Fruit fly (Drosophila melanogaster) whole organism, embryonic: ENCODE measurements around the gene Fdx1.

Experiments used
- Antp ChIP-seq: fragments of 200-800 bp; sonication (Bioruptor generic); optimal IDR thresholded peaks from 3 replicates; lab custom pipeline; 2016; ENCODE audit warnings: missing biosample characterization, missing genetic modification characterization
- Atf-2 ChIP-seq: fragments of 200-800 bp; sonication (Bioruptor generic); optimal IDR thresholded peaks from 2 replicates; lab custom pipeline; 2016; ENCODE audit warnings: missing biosample characterization, missing genetic modification characterization
- Bgb ChIP-seq: fragments of 200-800 bp; sonication (Bioruptor generic); IDR thresholded peaks from 2 replicates; pipeline ENCODE4 v1.3.6; 2022; ENCODE audit warnings: missing biosample characterization, missing genetic modification characterization; ENCODE audit not compliant: partially characterized antibody
- C15 ChIP-seq: fragments of 200-800 bp; sonication (Bioruptor generic); IDR thresholded peaks from 3 replicates; pipeline ENCODE4 v1.3.6; 2022; ENCODE audit warnings: missing biosample characterization, missing genetic modification characterization
- CG11093 ChIP-seq: fragments of 200-800 bp; sonication (Bioruptor generic); IDR thresholded peaks from 3 replicates; pipeline ENCODE4 v1.3.6; 2022; ENCODE audit warnings: missing biosample characterization, missing genetic modification characterization
- CG11723 ChIP-seq: fragments of 200-800 bp; sonication (Bioruptor generic); optimal IDR thresholded peaks from 2 replicates; lab custom pipeline; 2017; ENCODE audit warnings: missing biosample characterization, mild to moderate bottlenecking, missing genetic modification characterization
- CG12659 ChIP-seq: fragments of 200-800 bp; sonication (Bioruptor generic); optimal IDR thresholded peaks from 3 replicates; lab custom pipeline; 2017; ENCODE audit warnings: mild to moderate bottlenecking, missing biosample characterization, missing genetic modification reagents, missing genetic modification characterization
- CG12744 ChIP-seq: fragments of 200-800 bp; sonication (Bioruptor generic); optimal IDR thresholded peaks from 2 replicates; lab custom pipeline; 2016; ENCODE audit warnings: missing biosample characterization, missing genetic modification characterization
- CG12769 ChIP-seq: fragments of 200-800 bp; sonication (Bioruptor generic); optimal IDR thresholded peaks from 2 replicates; lab custom pipeline; 2019; ENCODE audit warnings: missing biosample characterization, mild to moderate bottlenecking, missing genetic modification characterization, moderate library complexity
- CG13296 ChIP-seq: fragments of 200-800 bp; sonication (Bioruptor generic); optimal IDR thresholded peaks from 3 replicates; lab custom pipeline; 2018; ENCODE audit warnings: missing biosample characterization, mild to moderate bottlenecking, missing genetic modification characterization
- CG13775 ChIP-seq: fragments of 200-800 bp; sonication (Bioruptor generic); optimal IDR thresholded peaks from 3 replicates; lab custom pipeline; 2017; ENCODE audit warnings: missing biosample characterization, mild to moderate bottlenecking, missing genetic modification characterization
- CG15073 ChIP-seq: fragments of 200-800 bp; sonication (Bioruptor generic); optimal IDR thresholded peaks from 2 replicates; lab custom pipeline; 2016; ENCODE audit warnings: missing biosample characterization, missing genetic modification characterization
- CG17328 ChIP-seq: fragments of 200-800 bp; sonication (Bioruptor generic); IDR thresholded peaks from 2 replicates; pipeline ENCODE4 v1.3.6; 2022; ENCODE audit warnings: missing biosample characterization, missing genetic modification characterization
- CG17802 ChIP-seq: fragments of 200-800 bp; sonication (Bioruptor generic); optimal IDR thresholded peaks from 2 replicates; lab custom pipeline; 2018; ENCODE audit warnings: missing biosample characterization, mild to moderate bottlenecking, missing genetic modification characterization, moderate library complexity
- CG1792 ChIP-seq: fragments of 200-800 bp; sonication (Bioruptor generic); optimal IDR thresholded peaks from 2 replicates; lab custom pipeline; 2016; ENCODE audit warnings: missing biosample characterization, missing genetic modification characterization
- CG2199 ChIP-seq: fragments of 200-800 bp; sonication (Bioruptor generic); IDR thresholded peaks from 3 replicates; pipeline ENCODE4 v1.3.6; 2022; ENCODE audit warnings: missing biosample characterization, missing genetic modification characterization
- CG34422 ChIP-seq: fragments of 200-800 bp; sonication (Bioruptor generic); IDR thresholded peaks from 3 replicates; pipeline ENCODE4 v1.3.6; 2022; ENCODE audit warnings: missing biosample characterization, missing genetic modification characterization
- CG5245 ChIP-seq: fragments of 200-800 bp; sonication (Bioruptor generic); optimal IDR thresholded peaks from 3 replicates; lab custom pipeline; 2016; ENCODE audit warnings: missing biosample characterization, missing genetic modification characterization
- CG6272 ChIP-seq: fragments of 200-800 bp; sonication (Bioruptor generic); IDR thresholded peaks from 2 replicates; pipeline ENCODE4 v1.3.6; 2022; ENCODE audit warnings: missing biosample characterization, missing genetic modification characterization
- CG6765 ChIP-seq: fragments of 200-800 bp; sonication (Bioruptor generic); optimal IDR thresholded peaks from 3 replicates; lab custom pipeline; 2017; ENCODE audit warnings: missing biosample characterization, mild to moderate bottlenecking, missing genetic modification characterization
- CG7839 ChIP-seq: fragments of 200-800 bp; sonication (Bioruptor generic); optimal IDR thresholded peaks from 3 replicates; lab custom pipeline; 2018; ENCODE audit warnings: missing biosample characterization, mild to moderate bottlenecking, missing genetic modification characterization, moderate library complexity
- CG9437 ChIP-seq: fragments of 200-800 bp; sonication (Bioruptor generic); optimal IDR thresholded peaks from 2 replicates; lab custom pipeline; 2018; ENCODE audit warnings: missing biosample characterization, mild to moderate bottlenecking, missing genetic modification characterization
- Doc2 ChIP-seq: fragments of 200-800 bp; sonication (Bioruptor generic); IDR thresholded peaks from 2 replicates; pipeline ENCODE4 v1.3.6; 2022; ENCODE audit warnings: missing biosample characterization, missing genetic modification characterization
- Hand ChIP-seq: fragments of 200-800 bp; sonication (Bioruptor generic); optimal IDR thresholded peaks from 2 replicates; lab custom pipeline; 2017; ENCODE audit warnings: mild to moderate bottlenecking, missing biosample characterization, missing genetic modification reagents, missing genetic modification characterization
- Jarid2 ChIP-seq: fragments of 200-800 bp; sonication (Bioruptor generic); optimal IDR thresholded peaks from 3 replicates; lab custom pipeline; 2017; ENCODE audit warnings: mild to moderate bottlenecking, missing biosample characterization, missing genetic modification reagents, missing genetic modification characterization
- Mad ChIP-seq: fragments of 200-800 bp; sonication (Bioruptor generic); optimal IDR thresholded peaks from 2 replicates; lab custom pipeline; 2016; ENCODE audit warnings: missing biosample characterization, missing genetic modification characterization
- Meics ChIP-seq: fragments of 200-800 bp; sonication (Bioruptor generic); optimal IDR thresholded peaks from 2 replicates; lab custom pipeline; 2017; ENCODE audit warnings: missing biosample characterization, mild to moderate bottlenecking, missing genetic modification characterization
- Opbp ChIP-seq: fragments of 200-800 bp; sonication (Bioruptor generic); IDR thresholded peaks from 3 replicates; pipeline ENCODE4 v1.3.6; 2022; ENCODE audit warnings: missing biosample characterization, missing genetic modification characterization; ENCODE audit not compliant: partially characterized antibody
- Rfx ChIP-seq: fragments of 200-800 bp; sonication (Bioruptor generic); IDR thresholded peaks from 2 replicates; pipeline ENCODE4 v1.3.6; 2022; ENCODE audit warnings: missing biosample characterization, missing genetic modification characterization
- Rx ChIP-seq: fragments of 200-800 bp; sonication (Bioruptor generic); IDR thresholded peaks from 2 replicates; pipeline ENCODE4 v1.3.6; 2022; ENCODE audit warnings: missing biosample characterization, missing genetic modification characterization
- Side ChIP-seq: fragments of 200-800 bp; sonication (Bioruptor generic); optimal IDR thresholded peaks from 2 replicates; lab custom pipeline; 2016; ENCODE audit warnings: missing biosample characterization, missing genetic modification characterization
- YL-1 ChIP-seq: fragments of 200-800 bp; sonication (Bioruptor generic); optimal IDR thresholded peaks from 3 replicates; lab custom pipeline; 2017; ENCODE audit warnings: missing biosample characterization, mild to moderate bottlenecking, missing genetic modification characterization
- ara ChIP-seq: fragments of 200-800 bp; sonication (Bioruptor generic); IDR thresholded peaks from 2 replicates; pipeline ENCODE4 v1.3.6; 2022; ENCODE audit warnings: missing biosample characterization, missing genetic modification characterization
- chn ChIP-seq: fragments of 200-800 bp; sonication (Bioruptor generic); optimal IDR thresholded peaks from 2 replicates; lab custom pipeline; 2016; ENCODE audit warnings: missing biosample characterization, missing genetic modification characterization
- croc ChIP-seq: fragments of 200-800 bp; sonication (Bioruptor generic); conservative IDR thresholded peaks from 3 replicates; pipeline ENCODE4 v1.3.6; 2022; ENCODE audit warnings: missing biosample characterization, missing genetic modification characterization
- crp ChIP-seq, 2 experiments: fragments of 200-800 bp; sonication (Bioruptor generic); optimal IDR thresholded peaks; 2 replicates in 1 of 2; 3 replicates in 1 of 2; lab custom pipeline; 2017; ENCODE audit warnings: missing biosample characterization in 2 of 2, missing genetic modification characterization in 2 of 2, mild to moderate bottlenecking in 1 of 2, moderate library complexity in 1 of 2
- cwo ChIP-seq: fragments of 200-800 bp; sonication (Bioruptor generic); optimal IDR thresholded peaks from 3 replicates; lab custom pipeline; 2017; ENCODE audit warnings: missing biosample characterization, missing genetic modification characterization, mild to moderate bottlenecking, moderate library complexity, missing genetic modification reagents
- ems ChIP-seq: fragments of 200-800 bp; sonication (Bioruptor generic); optimal IDR thresholded peaks from 3 replicates; lab custom pipeline; 2016; ENCODE audit warnings: missing biosample characterization, missing genetic modification characterization
- insv ChIP-seq, 2 experiments: fragments of 200-800 bp; sonication (Bioruptor generic); optimal IDR thresholded peaks; 3 replicates each; lab custom pipeline; 2016 to 2018; ENCODE audit warnings: missing biosample characterization in 2 of 2, missing genetic modification characterization in 2 of 2
- kah ChIP-seq: fragments of 200-800 bp; sonication (Bioruptor generic); optimal IDR thresholded peaks from 2 replicates; lab custom pipeline; 2018; ENCODE audit warnings: missing biosample characterization, mild to moderate bottlenecking, missing genetic modification characterization
- knrl ChIP-seq: fragments of 200-800 bp; sonication (Bioruptor generic); IDR thresholded peaks from 3 replicates; pipeline ENCODE4 v1.3.6; 2022; ENCODE audit warnings: missing biosample characterization, missing genetic modification characterization; ENCODE audit not compliant: partially characterized antibody
- nerfin-1 ChIP-seq: fragments of 200-800 bp; sonication (Bioruptor generic); optimal IDR thresholded peaks from 3 replicates; lab custom pipeline; 2019; ENCODE audit warnings: missing biosample characterization, mild to moderate bottlenecking, missing genetic modification characterization, moderate library complexity
- peb ChIP-seq: fragments of 200-800 bp; sonication (Bioruptor generic); IDR thresholded peaks from 2 replicates; pipeline ENCODE4 v1.3.6; 2022; ENCODE audit warnings: missing biosample characterization, missing genetic modification characterization
- pros ChIP-seq: fragments of 200-800 bp; sonication (Bioruptor generic); optimal IDR thresholded peaks from 3 replicates; lab custom pipeline; 2019; ENCODE audit warnings: missing biosample characterization, mild to moderate bottlenecking, missing genetic modification characterization, moderate library complexity
- ranshi ChIP-seq: fragments of 200-800 bp; sonication (Bioruptor generic); IDR thresholded peaks from 2 replicates; pipeline ENCODE4 v1.3.6; 2022; ENCODE audit warnings: missing biosample characterization, missing genetic modification characterization
- sens ChIP-seq: fragments of 200-800 bp; sonication (Bioruptor generic); peaks from one replicate; lab custom pipeline; 2016; ENCODE audit warnings: missing biosample characterization, missing genetic modification characterization
- slp2 ChIP-seq: fragments of 200-800 bp; sonication (Bioruptor generic); optimal IDR thresholded peaks from 2 replicates; lab custom pipeline; 2016; ENCODE audit warnings: missing biosample characterization, missing genetic modification characterization
- sna ChIP-seq: fragments of 200-800 bp; sonication (Bioruptor generic); IDR thresholded peaks from 2 replicates; pipeline ENCODE4 v1.3.6; 2022; ENCODE audit warnings: missing biosample characterization, missing genetic modification characterization; ENCODE audit not compliant: partially characterized antibody
- vfl ChIP-seq: fragments of 200-800 bp; sonication (Bioruptor generic); optimal IDR thresholded peaks from 2 replicates; lab custom pipeline; 2016; ENCODE audit warnings: missing biosample characterization, missing genetic modification characterization
- wdn ChIP-seq: fragments of 200-800 bp; sonication (Bioruptor generic); IDR thresholded peaks from 2 replicates; pipeline ENCODE4 v1.3.6; 2022; ENCODE audit warnings: missing biosample characterization, missing genetic modification characterization

Gene Fdx1

DNA sequence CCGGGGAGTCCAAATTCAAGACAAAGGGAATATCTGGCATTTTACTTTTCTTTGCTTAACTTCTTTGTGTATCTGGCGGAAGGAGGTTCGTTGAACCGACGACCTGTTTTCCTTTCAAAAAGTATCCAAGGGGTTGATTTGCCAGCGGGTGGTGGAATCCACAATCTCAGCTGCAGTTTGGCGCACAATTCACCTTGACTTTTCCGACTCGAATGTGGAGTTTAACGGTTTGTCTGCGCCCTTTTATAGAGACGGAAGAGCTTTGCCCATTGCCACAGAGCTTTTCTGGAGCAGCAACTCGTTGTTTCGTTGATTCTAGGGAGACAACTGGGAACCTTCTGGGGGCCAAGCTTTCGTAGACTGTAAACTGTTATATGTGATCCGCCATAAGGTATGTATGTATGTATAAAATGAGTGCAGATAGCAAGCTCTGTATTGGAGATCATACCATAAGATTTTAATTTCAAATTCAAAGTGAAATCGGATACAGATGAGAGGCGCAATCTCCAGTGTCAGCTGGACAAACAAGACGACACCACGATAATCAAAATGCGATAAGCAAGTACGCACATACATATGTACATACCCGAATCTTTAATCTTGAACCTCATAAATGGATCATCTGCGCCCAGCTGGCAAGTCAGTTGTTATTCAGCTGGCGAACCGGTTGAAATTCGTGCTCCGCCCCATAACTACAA lies 1.4 kb upstream of the Fdx1 start, which contains the start of the genes Hsp67Bc, CG4456 and Hsp22 (continued):
- TF ChIP-seq Bgb (GFP tag; lab: Robert Waterston, UW) (peak; percentile 27; the same call in 1 of the 2 replicates), Atf-2 (GFP tag; lab: Kevin White, UChicago) (no peak), Rx (GFP tag; lab: Robert Waterston, UW) (no peak), cwo (GFP tag; lab: Kevin White, UChicago) (no peak), CG34422 (GFP tag; lab: Robert Waterston, UW) (no peak), CG7839 (tag; lab: Kevin White, UChicago) (no peak), Meics (GFP tag; lab: Kevin White, UChicago) (no peak), YL-1 (GFP tag; lab: Kevin White, UChicago) (no peak), ara (GFP tag; lab: Robert Waterston, UW) (no peak), CG13296 (peak; percentile 29), kah (GFP tag; lab: Kevin White, UChicago) (no peak), chn (GFP tag; lab: Kevin White, UChicago) (no peak), peb (no peak), vfl (GFP tag; lab: Kevin White, UChicago) (no peak), CG11093 (no peak), CG11723 (GFP tag; lab: Kevin White, UChicago) (no peak), crp (GFP tag; optimal IDR thresholded peaks at IDR 0.05; lab: Kevin White, UChicago) (no peak), Jarid2 (GFP tag; lab: Kevin White, UChicago) (peak; percentile 35), Hand (GFP tag; lab: Kevin White, UChicago) (no peak), ranshi (GFP tag; lab: Robert Waterston, UW) (no peak), sens (GFP tag; lab: Kevin White, UChicago) (no peak), pros (GFP tag; lab: Kevin White, UChicago) (peak; percentile 45), slp2 (GFP tag; lab: Kevin White, UChicago) (no peak), sna (GFP tag; lab: Robert Waterston, UW) (no peak), Mad (no peak), CG15073 (GFP tag; lab: Kevin White, UChicago) (no peak), C15 (no peak), knrl (GFP tag; lab: Robert Waterston, UW) (no peak), CG9437 (GFP tag; lab: Kevin White, UChicago) (no peak), CG13775 (GFP tag; lab: Kevin White, UChicago) (no peak), wdn (GFP tag; lab: Robert Waterston, UW) (no peak), CG17328 (no peak), CG17802 (tag; lab: Kevin White, UChicago) (no peak), CG12744 (GFP tag; lab: Kevin White, UChicago) (no peak), Opbp (GFP tag; lab: Robert Waterston, UW) (peak; percentile 20; the same call in 1 of the 3 replicates), Rfx (GFP tag; lab: Robert Waterston, UW) (0 out of 2 replicates have a peak, but pooled peaks have one; percentile 14), croc (GFP tag; lab: Robert Waterston, UW) (no peak), Side (GFP tag; lab: Kevin White, UChicago) (no peak), CG1792 (GFP tag; lab: Kevin White, UChicago) (peak; percentile 1), ems (no peak), CG6765 (GFP tag; lab: Kevin White, UChicago) (no peak), Antp (GFP tag; lab: Kevin White, UChicago) (no peak), nerfin-1 (peak; percentile 19), Doc2 (no peak), insv (GFP tag; optimal IDR thresholded peaks at IDR 0.05; lab: Kevin White, UChicago) (no peak), CG2199 (GFP tag; lab: Robert Waterston, UW) (no peak), CG5245 (GFP tag; lab: Kevin White, UChicago) (no peak), CG12769 (tag; lab: Kevin White, UChicago) (peak; percentile 83), CG12659 (GFP tag; lab: Kevin White, UChicago) (no peak), CG6272 (no peak)
